Fruit fly (Drosophila melanogaster): ENCODE results near the gene Tsp96F.

DNA sequence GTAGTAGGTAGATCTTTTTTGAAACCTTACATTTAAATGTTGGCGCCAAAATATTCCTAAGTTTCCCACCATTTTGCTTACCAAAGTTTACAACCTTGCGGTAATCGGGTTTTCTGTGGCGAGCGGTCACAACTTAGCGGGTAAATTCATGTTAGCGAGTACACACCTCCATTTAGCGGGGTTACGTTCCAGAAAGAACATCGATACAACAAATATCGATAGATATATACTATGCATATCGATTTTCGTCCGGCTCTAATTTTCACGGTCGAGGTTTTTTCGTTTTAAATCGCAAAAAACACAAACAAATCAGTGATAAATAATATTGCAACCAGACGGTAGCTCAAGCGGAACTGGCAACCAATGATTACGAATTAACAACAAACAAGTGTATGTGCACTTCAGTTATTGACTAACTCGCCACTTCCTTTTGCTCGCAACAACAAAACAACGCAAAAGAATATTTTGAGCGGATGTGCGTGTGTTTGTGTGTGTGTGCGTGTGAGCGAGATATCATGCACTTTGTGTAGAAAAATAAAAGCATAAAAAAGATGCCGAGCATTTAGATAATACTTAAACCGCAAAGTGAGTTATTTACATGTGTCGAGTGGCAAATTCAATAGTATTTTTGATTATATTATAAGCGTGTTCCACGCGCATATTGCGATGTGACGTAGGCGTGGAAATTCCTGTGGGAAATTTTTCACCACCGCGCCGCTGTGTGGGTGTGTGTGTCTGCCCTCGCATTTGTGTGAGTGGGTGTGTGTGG, 7.3 kb upstream of the Tsp96F start, which contains the start of gene Lnk:
- TF ChIP-seq Sin3A (optimal IDR thresholded peaks at IDR 0.05): no peak
- no peak for TF ChIP-seq psq (optimal IDR thresholded peaks at IDR 0.05)
- TF ChIP-seq insv (optimal IDR thresholded peaks at IDR 0.05): no peak
- no peak for TF ChIP-seq Myc (optimal IDR thresholded peaks at IDR 0.05)
- TF ChIP-seq h (optimal IDR thresholded peaks at IDR 0.05): no peak
- no peak for TF ChIP-seq ttk (optimal IDR thresholded peaks at IDR 0.05)
